Worm (Caenorhabditis elegans) whole organism, midembryonic: ENCODE measurements around the gene Y55F3C.10.

Source experiments
- flt-1 ChIP-seq: fragments of 200-800 bp; sonication (Bioruptor generic); IDR thresholded peaks from 2 replicates; pipeline ENCODE4 v1.3.6; 2022; ENCODE audit warnings: missing genetic modification characterization, missing compliant biosample characterization
- med-1 ChIP-seq: sonication (generic microtip); optimal IDR thresholded peaks from 2 replicates; lab custom pipeline; 2017; ENCODE audit warnings: missing genetic modification characterization, mild to moderate bottlenecking, missing compliant biosample characterization, antibody characterized with exemption, missing genetic modification reagents; ENCODE audit not compliant: insufficient read depth
- ref-1 ChIP-seq: fragments of 200-800 bp; sonication (Bioruptor generic); conservative IDR thresholded peaks from 2 replicates; pipeline ENCODE4 v1.3.6; 2022; ENCODE audit warnings: missing genetic modification reagents, missing genetic modification characterization, missing compliant biosample characterization
- ztf-23 ChIP-seq: fragments of 200-800 bp; sonication (Bioruptor generic); IDR thresholded peaks from 2 replicates; pipeline ENCODE4 v1.3.6; 2022; ENCODE audit warnings: missing genetic modification reagents, missing genetic modification characterization, missing compliant biosample characterization
- ztf-29 ChIP-seq: fragments of 200-800 bp; sonication (Bioruptor generic); IDR thresholded peaks from 2 replicates; pipeline ENCODE4 v1.3.6; 2022; ENCODE audit warnings: missing genetic modification reagents, missing genetic modification characterization, missing compliant biosample characterization

DNA sequence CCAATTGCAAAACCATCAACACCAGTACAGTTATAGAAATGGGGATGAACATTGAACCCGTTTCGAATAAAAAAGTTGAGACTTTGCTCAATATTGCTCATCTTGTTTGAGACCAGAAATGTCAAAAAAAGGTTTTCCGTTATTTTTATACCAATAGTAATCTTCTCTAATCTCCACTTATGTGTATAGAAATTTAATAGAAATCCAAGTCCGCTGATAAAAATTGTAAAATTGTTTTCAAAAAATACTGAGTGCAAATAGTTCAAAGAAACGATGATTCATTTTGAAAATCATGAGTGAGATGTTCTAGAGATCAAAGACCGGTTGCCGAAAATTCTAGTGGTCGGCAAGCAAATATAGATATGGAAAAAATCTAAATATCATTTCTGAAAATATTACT is at the start of gene Y55F3C.10:
- TF ChIP-seq ztf-23 (no peak), flt-1 (no peak), med-1 (GFP tag; lab: Kevin White, UChicago) (no peak), ztf-29 (GFP tag; lab: Robert Waterston, UW) (no peak), ref-1 (no peak)
